Worm (Caenorhabditis elegans) whole organism, early embryonic: ENCODE results near the gene pgp-8.

Experiments
- B0310.2 ChIP-seq: sonication (generic microtip); optimal IDR thresholded peaks from 2 replicates; lab custom pipeline; 2016; ENCODE audit warnings: mild to moderate bottlenecking, missing genetic modification characterization, missing compliant biosample characterization
- F13C5.2 ChIP-seq: sonication (generic microtip); optimal IDR thresholded peaks from 2 replicates; lab custom pipeline; 2017; ENCODE audit warnings: mild to moderate bottlenecking, missing genetic modification characterization, inconsistent platforms, missing compliant biosample characterization
- ama-1 ChIP-seq: fragments of 150-350 bp; optimal IDR thresholded peaks from 2 replicates; lab custom pipeline; 2014
- flt-1 ChIP-seq: fragments of 200-800 bp; sonication (Bioruptor generic); IDR thresholded peaks from 2 replicates; pipeline ENCODE4 v1.3.6; 2022; ENCODE audit warnings: missing genetic modification characterization, missing compliant biosample characterization
- hmbx-1 ChIP-seq: sonication (generic microtip); optimal IDR thresholded peaks from 2 replicates; lab custom pipeline; 2016; ENCODE audit warnings: mild to moderate bottlenecking, missing genetic modification characterization, missing compliant biosample characterization
- hnd-1 ChIP-seq: sonication (generic microtip); optimal IDR thresholded peaks from 2 replicates; lab custom pipeline; 2016; ENCODE audit warnings: missing genetic modification characterization, missing compliant biosample characterization

DNA sequence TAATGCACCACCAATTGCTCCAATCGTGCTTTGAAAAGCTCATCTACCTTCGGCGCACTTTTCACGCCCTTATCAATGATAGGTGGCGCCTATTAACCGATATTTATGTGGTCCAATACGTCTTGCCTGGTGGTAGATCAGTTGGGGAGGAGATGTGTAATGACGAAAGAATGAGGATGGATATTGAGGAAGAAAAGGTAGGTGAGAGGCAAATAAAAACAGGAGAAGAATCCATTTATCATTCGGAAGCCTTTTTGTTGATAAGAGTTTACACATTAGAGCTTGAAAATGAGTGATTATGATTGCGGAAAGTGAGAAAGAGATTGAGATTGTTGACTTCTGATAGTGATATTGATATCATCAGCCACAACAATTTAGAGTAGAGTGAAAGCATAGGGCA lies 43.2 kb upstream of the pgp-8 start:
- TF ChIP-seq B0310.2 (tag; lab: Kevin White, UChicago) (no peak), hnd-1 (no peak), F13C5.2 (no peak), ama-1 (lab: Kevin White, UChicago) (no peak), hmbx-1 (tag; lab: Kevin White, UChicago) (no peak), flt-1 (no peak)
